Fruit fly (Drosophila melanogaster): ENCODE measurements around the gene CG15432.

CG15432 gene

DNA sequence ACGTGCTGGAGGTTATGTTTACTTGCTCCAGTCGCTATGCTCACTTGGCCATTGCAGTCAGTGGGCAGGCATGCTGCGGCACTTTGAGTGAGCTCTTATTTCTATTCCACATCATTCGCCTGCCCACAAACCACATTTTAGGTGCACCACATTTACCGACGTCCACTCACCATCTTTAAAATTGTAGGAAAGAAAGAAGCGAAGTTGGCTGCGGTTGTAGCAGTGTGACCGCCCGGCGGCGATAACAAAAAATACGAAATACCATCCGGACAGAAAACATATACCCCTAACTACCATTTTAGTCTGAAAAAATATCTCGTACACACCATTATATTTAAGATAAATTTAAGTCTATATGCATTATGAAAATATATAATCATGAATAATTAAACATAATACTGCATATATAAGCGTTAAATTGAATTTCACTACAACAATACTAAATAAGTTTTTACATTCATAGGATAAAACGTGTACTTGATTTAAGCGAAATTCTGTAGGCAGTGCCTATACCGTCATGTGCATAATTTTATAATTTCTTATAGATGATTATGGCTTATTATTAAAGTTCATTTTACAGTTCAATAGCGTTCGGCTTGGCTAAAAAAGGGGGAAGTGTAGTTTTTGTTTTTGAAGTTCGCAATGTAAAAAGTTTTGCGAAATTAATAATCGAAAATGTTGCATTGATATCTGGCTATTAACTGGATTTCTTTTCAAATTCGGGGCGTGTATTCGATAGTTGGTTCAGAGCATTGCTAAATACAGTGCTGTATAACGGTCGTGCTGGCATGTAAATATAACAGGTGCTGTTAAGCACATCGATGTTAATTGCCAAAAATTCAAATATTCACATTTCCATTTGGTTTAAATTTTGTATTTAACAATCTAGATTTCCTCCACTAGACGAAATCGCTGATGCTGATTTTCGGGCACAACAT, 16.3 kb downstream of the CG15432 start, which contains the start of gene RpL27A (continued):
- peak; percentile 71 for TF ChIP-seq Jarid2 (GFP tag; optimal IDR thresholded peaks at IDR 0.05)
- peak; percentile 68 for TF ChIP-seq CG18262 (tag; optimal IDR thresholded peaks at IDR 0.05)
- peak; percentile 91 for TF ChIP-seq CG11456 (GFP tag; IDR thresholded peaks at IDR 0.05)
- peak; percentile 92 for TF ChIP-seq MTF-1 (GFP tag; optimal IDR thresholded peaks at IDR 0.05; ENCODE audit: borderline replicate concordance)
- TF ChIP-seq HHEX (GFP tag; optimal IDR thresholded peaks at IDR 0.05) = peak; percentile 84
- TF ChIP-seq Scr (GFP tag; IDR thresholded peaks at IDR 0.05; ENCODE audit: partially characterized antibody) = peak; percentile 57
- peak; percentile 43 for TF ChIP-seq CG8359 (GFP tag; optimal IDR thresholded peaks at IDR 0.05; ENCODE audit: borderline replicate concordance)
- TF ChIP-seq E2f1 (GFP tag; IDR thresholded peaks at IDR 0.05) = peak; percentile 71
- TF ChIP-seq CG8281 (tag; optimal IDR thresholded peaks at IDR 0.05) = peak; percentile 11
- no peak for TF ChIP-seq Hr39 (optimal IDR thresholded peaks at IDR 0.05)
- peak; percentile 72 for TF ChIP-seq CG8089 (GFP tag; optimal IDR thresholded peaks at IDR 0.05)
- peak; percentile 80 for TF ChIP-seq ttk (GFP tag; IDR thresholded peaks at IDR 0.05)
- peak; percentile 84 for TF ChIP-seq ken (GFP tag; IDR thresholded peaks at IDR 0.05)
- TF ChIP-seq kah (GFP tag; optimal IDR thresholded peaks at IDR 0.05) = peak; percentile 81
- peak; percentile 70 for TF ChIP-seq Lhr (GFP tag; optimal IDR thresholded peaks at IDR 0.05)
- TF ChIP-seq CG12942 (GFP tag; optimal IDR thresholded peaks at IDR 0.05) = peak; percentile 67
- TF ChIP-seq bsh (GFP tag; optimal IDR thresholded peaks at IDR 0.05) = peak; percentile 43 to 66
- no peak for TF ChIP-seq ab (GFP tag; optimal IDR thresholded peaks at IDR 0.05)
- TF ChIP-seq Abd-B (GFP tag; optimal IDR thresholded peaks at IDR 0.05) = peak; percentile 47
- peak; percentile 31 for TF ChIP-seq jumu (GFP tag; optimal IDR thresholded peaks at IDR 0.05)
- TF ChIP-seq otp (GFP tag; IDR thresholded peaks at IDR 0.05) = peak; percentile 86
- no peak for TF ChIP-seq zen2 (GFP tag; IDR thresholded peaks at IDR 0.05; ENCODE audit: partially characterized antibody)
- TF ChIP-seq mirr (GFP tag; optimal IDR thresholded peaks at IDR 0.05) = peak; percentile 89
- TF ChIP-seq CG8765 (GFP tag; IDR thresholded peaks at IDR 0.05) = no peak
- TF ChIP-seq CG6654 (GFP tag; optimal IDR thresholded peaks at IDR 0.05) = peak; percentile 63
- TF ChIP-seq CG17612 (GFP tag; IDR thresholded peaks at IDR 0.05) = peak; percentile 46; the same call in 1 of the 2 replicates
- TF ChIP-seq ind (GFP tag; optimal IDR thresholded peaks at IDR 0.05) = peak; percentile 32
- TF ChIP-seq row (GFP tag; IDR thresholded peaks at IDR 0.05) = peak; percentile 70
- peak; percentile 63 for TF ChIP-seq fu2 (GFP tag; optimal IDR thresholded peaks at IDR 0.05)
- peak; percentile 78 for TF ChIP-seq CG8924 (tag; optimal IDR thresholded peaks at IDR 0.05)
- peak; percentile 66 for TF ChIP-seq Oli (tag; optimal IDR thresholded peaks at IDR 0.05)
- TF ChIP-seq CG10979 (tag; optimal IDR thresholded peaks at IDR 0.05) = peak; percentile 49
- TF ChIP-seq sob (GFP tag; IDR thresholded peaks at IDR 0.05) = peak; percentile 83
- TF ChIP-seq CG17359 (tag; optimal IDR thresholded peaks at IDR 0.05) = peak; percentile 72
- peak; percentile 30 for TF ChIP-seq HLH54F (GFP tag; optimal IDR thresholded peaks at IDR 0.05)
- peak; percentile 78 for TF ChIP-seq CG1233 (GFP tag; optimal IDR thresholded peaks at IDR 0.05)
- peak; percentile 83 for TF ChIP-seq CG9797 (GFP tag; optimal IDR thresholded peaks at IDR 0.05)
- peak; percentile 66 for TF ChIP-seq Camta (GFP tag; optimal IDR thresholded peaks at IDR 0.05)
- TF ChIP-seq CG13894 (tag; optimal IDR thresholded peaks at IDR 0.05) = peak; percentile 72
- TF ChIP-seq CG10321 (GFP tag; IDR thresholded peaks at IDR 0.05) = peak; percentile 53; the same call in 1 of the 2 replicates
- peak; percentile 66; the same call in 1 of the 2 replicates for TF ChIP-seq Oaz (GFP tag; IDR thresholded peaks at IDR 0.05)
- peak; percentile 49; the same call in 1 of the 2 replicates for TF ChIP-seq dimm (GFP tag; IDR thresholded peaks at IDR 0.05)
- TF ChIP-seq cato (GFP tag; optimal IDR thresholded peaks at IDR 0.05; ENCODE audit: borderline replicate concordance) = peak; percentile 31
- TF ChIP-seq CG4707 (GFP tag; optimal IDR thresholded peaks at IDR 0.05) = peak; percentile 90
- peak; percentile 73 for TF ChIP-seq grau (tag; optimal IDR thresholded peaks at IDR 0.05)
- TF ChIP-seq pita (GFP tag; optimal IDR thresholded peaks at IDR 0.05) = peak; percentile 70
- no peak for TF ChIP-seq CG1832 (GFP tag; optimal IDR thresholded peaks at IDR 0.05)
- peak; percentile 45 for TF ChIP-seq Dad (GFP tag; optimal IDR thresholded peaks at IDR 0.05)
